Worm (Caenorhabditis elegans) whole organism, mixed stage, embryonic: ENCODE data around the gene Y116A8C.43.

Source experiments
- ces-1 ChIP-seq: fragments of 150-350 bp; optimal IDR thresholded peaks from 2 replicates; lab custom pipeline; 2014; ENCODE audit warnings: missing biosample characterization, missing genetic modification reagents, missing genetic modification characterization
- cnd-1 ChIP-seq: fragments of 200-800 bp; sonication (Bioruptor generic); optimal IDR thresholded peaks from 2 replicates; lab custom pipeline; 2018; ENCODE audit warnings: mild to moderate bottlenecking, missing genetic modification characterization, missing compliant biosample characterization
- ham-2 ChIP-seq: fragments of 200-800 bp; sonication (Bioruptor generic); optimal IDR thresholded peaks from 2 replicates; lab custom pipeline; 2018; ENCODE audit warnings: mild to moderate bottlenecking, missing genetic modification characterization, missing compliant biosample characterization
- lin-13 ChIP-seq: fragments of 150-350 bp; optimal IDR thresholded peaks from 2 replicates; lab custom pipeline; 2014; ENCODE audit warnings: missing biosample characterization, missing genetic modification characterization
- mab-5 ChIP-seq: fragments of 150-350 bp; optimal IDR thresholded peaks from 2 replicates; lab custom pipeline; 2014; ENCODE audit warnings: missing biosample characterization, missing genetic modification characterization
- nhr-2 ChIP-seq: fragments of 150-350 bp; optimal IDR thresholded peaks from 2 replicates; lab custom pipeline; 2014; ENCODE audit warnings: missing biosample characterization, missing genetic modification characterization
- tbx-8 ChIP-seq: fragments of 200-800 bp; sonication (Bioruptor generic); optimal IDR thresholded peaks from 2 replicates; lab custom pipeline; 2018; ENCODE audit warnings: mild to moderate bottlenecking, missing genetic modification characterization, moderate library complexity, missing compliant biosample characterization
- unc-39 ChIP-seq: fragments of 150-350 bp; optimal IDR thresholded peaks from 2 replicates; lab custom pipeline; 2014; ENCODE audit warnings: missing biosample characterization, missing genetic modification characterization
- unc-62 ChIP-seq: fragments of 150-350 bp; optimal IDR thresholded peaks from 2 replicates; lab custom pipeline; 2014; ENCODE audit warnings: missing biosample characterization, missing genetic modification reagents, missing genetic modification characterization
- ztf-11 ChIP-seq: fragments of 150-350 bp; optimal IDR thresholded peaks from 2 replicates; lab custom pipeline; 2014; ENCODE audit warnings: missing biosample characterization, missing genetic modification characterization

Y116A8C.43 gene

DNA sequence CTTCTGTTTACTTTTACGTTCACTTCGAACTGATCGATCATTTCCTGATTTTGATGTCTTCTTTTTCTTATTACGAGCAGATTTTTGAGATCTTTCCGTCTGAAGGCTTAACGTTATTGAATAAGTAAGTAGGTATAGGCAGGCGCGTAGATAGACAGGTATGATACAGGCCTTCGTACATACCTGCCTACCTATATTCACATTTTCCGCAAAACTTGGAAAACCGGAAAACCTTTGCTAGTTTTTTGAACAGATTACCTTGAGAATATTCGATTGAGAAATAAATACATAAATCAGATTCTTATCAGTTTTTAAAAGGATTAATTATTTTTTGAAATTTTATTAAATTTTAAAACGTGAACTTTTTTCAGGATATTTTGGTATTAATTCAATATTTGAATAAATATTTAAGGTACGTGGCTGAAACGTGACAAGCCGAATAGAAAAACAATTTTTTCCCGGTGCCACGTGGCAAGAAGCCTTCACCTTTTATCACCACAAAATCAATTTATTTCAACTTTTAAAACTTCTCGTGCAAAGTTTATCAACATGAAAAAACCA is 42.5 kb downstream of the Y116A8C.43 start, which contains the start of the genes Y116A8C.37 and Y116A8C.38:
Gene Y116A8C.37 (minus strand): TSS at position 101 of the 561 bp plus-strand sequence.
Gene Y116A8C.38 (plus strand): TSS at position 511 of the 561 bp plus-strand sequence.
- TF ChIP-seq nhr-2 (tag; lab: Kevin White, UChicago) (no peak), tbx-8 (GFP tag; lab: Kevin White, UChicago) (no peak), cnd-1 (tag; lab: Kevin White, UChicago) (no peak), unc-62 (no peak), mab-5 (tag; lab: Kevin White, UChicago) (no peak), lin-13 (tag; lab: Kevin White, UChicago) (no peak), ces-1 (no peak), unc-39 (tag; lab: Kevin White, UChicago) (no peak), ztf-11 (tag; lab: Kevin White, UChicago) (no peak), ham-2 (GFP tag; lab: Kevin White, UChicago) (no peak)
- TF ChIP-seq, all 35 proteins: peak for 0
